Worm (Caenorhabditis elegans) whole organism, early embryonic: ENCODE measurements around the gene hlh-4.

Source experiments
- B0310.2 ChIP-seq: sonication (generic microtip); optimal IDR thresholded peaks from 2 replicates; lab custom pipeline; 2016; ENCODE audit warnings: mild to moderate bottlenecking, missing genetic modification characterization, missing compliant biosample characterization
- ama-1 ChIP-seq: fragments of 150-350 bp; optimal IDR thresholded peaks from 2 replicates; lab custom pipeline; 2014
- ceh-13 ChIP-seq: fragments of 200-800 bp; sonication (Bioruptor generic); optimal IDR thresholded peaks from 2 replicates; lab custom pipeline; 2018; ENCODE audit warnings: mild to moderate bottlenecking, missing genetic modification characterization, missing compliant biosample characterization
- ceh-36 ChIP-seq: sonication (generic microtip); optimal IDR thresholded peaks from 2 replicates; lab custom pipeline; 2016; ENCODE audit warnings: missing genetic modification characterization, inconsistent platforms, missing compliant biosample characterization
- flt-1 ChIP-seq: fragments of 200-800 bp; sonication (Bioruptor generic); IDR thresholded peaks from 2 replicates; pipeline ENCODE4 v1.3.6; 2022; ENCODE audit warnings: missing genetic modification characterization, missing compliant biosample characterization
- pes-1 ChIP-seq: fragments of 200-800 bp; sonication (Bioruptor generic); IDR thresholded peaks from 2 replicates; pipeline ENCODE4 v1.3.6; 2022; ENCODE audit warnings: missing genetic modification reagents, missing genetic modification characterization, missing compliant biosample characterization
- scrt-1 ChIP-seq: fragments of 200-800 bp; sonication (Bioruptor generic); IDR thresholded peaks from 2 replicates; pipeline ENCODE4 v1.3.6; 2022; ENCODE audit warnings: missing genetic modification characterization, missing compliant biosample characterization
- tbx-11 ChIP-seq: fragments of 200-800 bp; sonication (Bioruptor generic); IDR thresholded peaks from 2 replicates; pipeline ENCODE4 v1.3.6; 2022; ENCODE audit warnings: missing genetic modification characterization, missing compliant biosample characterization
- tbx-37 ChIP-seq: fragments of 200-800 bp; sonication (Bioruptor generic); conservative IDR thresholded peaks from 2 replicates; pipeline ENCODE4 v1.3.6; 2022; ENCODE audit warnings: missing genetic modification reagents, missing genetic modification characterization, missing compliant biosample characterization
- tra-4 ChIP-seq: sonication (generic microtip); optimal IDR thresholded peaks from 2 replicates; lab custom pipeline; 2017; ENCODE audit warnings: missing genetic modification characterization, missing compliant biosample characterization

DNA sequence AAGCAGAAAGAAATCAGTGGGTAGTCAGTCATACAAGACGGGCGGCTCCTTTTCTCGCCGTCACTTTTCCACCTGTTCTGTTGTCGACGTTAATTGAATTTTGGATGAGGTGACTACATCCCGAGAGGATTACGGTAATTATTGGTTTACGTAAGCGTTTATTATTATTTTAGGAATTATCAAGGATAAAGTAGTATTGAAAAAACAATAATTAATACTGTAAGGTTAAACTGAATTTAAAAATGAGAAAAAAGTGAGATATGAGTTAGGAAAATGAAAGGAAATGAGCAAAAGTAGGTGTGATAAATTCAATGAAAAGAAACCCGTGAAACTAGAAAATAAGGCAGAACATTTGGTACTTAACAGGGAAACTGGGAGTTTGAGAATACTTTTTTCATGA is at the start of gene hlh-4:
- TF ChIP-seq ceh-36 (tag; lab: Kevin White, UChicago) (no peak), pes-1 (no peak), scrt-1 (GFP tag; lab: Robert Waterston, UW) (no peak), ceh-13 (GFP tag; lab: Kevin White, UChicago) (no peak), ama-1 (lab: Kevin White, UChicago) (no peak), tbx-37 (no peak), tbx-11 (no peak), flt-1 (GFP tag; lab: Robert Waterston, UW) (no peak), B0310.2 (no peak), tra-4 (tag; lab: Kevin White, UChicago) (no peak)
